Worm (Caenorhabditis elegans) whole organism, early embryonic: ENCODE results near the gene T04C12.9.

Experiments used
- B0310.2 ChIP-seq: sonication (generic microtip); optimal IDR thresholded peaks from 2 replicates; lab custom pipeline; 2016; ENCODE audit warnings: mild to moderate bottlenecking, missing genetic modification characterization, missing compliant biosample characterization
- F13C5.2 ChIP-seq: sonication (generic microtip); optimal IDR thresholded peaks from 2 replicates; lab custom pipeline; 2017; ENCODE audit warnings: mild to moderate bottlenecking, missing genetic modification characterization, inconsistent platforms, missing compliant biosample characterization
- aly-1 ChIP-seq: sonication (generic microtip); optimal IDR thresholded peaks from 2 replicates; lab custom pipeline; 2016; ENCODE audit warnings: missing genetic modification characterization, missing compliant biosample characterization
- ama-1 ChIP-seq: fragments of 150-350 bp; optimal IDR thresholded peaks from 2 replicates; lab custom pipeline; 2014
- ceh-13 ChIP-seq: fragments of 200-800 bp; sonication (Bioruptor generic); optimal IDR thresholded peaks from 2 replicates; lab custom pipeline; 2018; ENCODE audit warnings: mild to moderate bottlenecking, missing genetic modification characterization, missing compliant biosample characterization
- ceh-36 ChIP-seq: sonication (generic microtip); optimal IDR thresholded peaks from 2 replicates; lab custom pipeline; 2016; ENCODE audit warnings: missing genetic modification characterization, inconsistent platforms, missing compliant biosample characterization
- ets-7 ChIP-seq: sonication (generic microtip); optimal IDR thresholded peaks from 2 replicates; lab custom pipeline; 2016; ENCODE audit warnings: missing genotype, missing genetic modification characterization, missing compliant biosample characterization
- flt-1 ChIP-seq: fragments of 200-800 bp; sonication (Bioruptor generic); IDR thresholded peaks from 2 replicates; pipeline ENCODE4 v1.3.6; 2022; ENCODE audit warnings: missing genetic modification characterization, missing compliant biosample characterization
- hmbx-1 ChIP-seq: sonication (generic microtip); optimal IDR thresholded peaks from 2 replicates; lab custom pipeline; 2016; ENCODE audit warnings: mild to moderate bottlenecking, missing genetic modification characterization, missing compliant biosample characterization
- hmg-4 ChIP-seq: fragments of 200-800 bp; sonication (Bioruptor generic); optimal IDR thresholded peaks from 2 replicates; lab custom pipeline; 2018; ENCODE audit warnings: mild to moderate bottlenecking, missing genetic modification characterization, missing compliant biosample characterization
- hnd-1 ChIP-seq: sonication (generic microtip); optimal IDR thresholded peaks from 2 replicates; lab custom pipeline; 2016; ENCODE audit warnings: missing genetic modification characterization, missing compliant biosample characterization
- pes-1 ChIP-seq: fragments of 200-800 bp; sonication (Bioruptor generic); IDR thresholded peaks from 2 replicates; pipeline ENCODE4 v1.3.6; 2022; ENCODE audit warnings: missing genetic modification reagents, missing genetic modification characterization, missing compliant biosample characterization
- scrt-1 ChIP-seq: fragments of 200-800 bp; sonication (Bioruptor generic); IDR thresholded peaks from 2 replicates; pipeline ENCODE4 v1.3.6; 2022; ENCODE audit warnings: missing genetic modification characterization, missing compliant biosample characterization
- sea-1 ChIP-seq: fragments of 200-800 bp; sonication (Bioruptor generic); conservative IDR thresholded peaks from 2 replicates; pipeline ENCODE4 v1.3.6; 2022; ENCODE audit warnings: missing genetic modification characterization, missing compliant biosample characterization
- tbx-11 ChIP-seq: fragments of 200-800 bp; sonication (Bioruptor generic); IDR thresholded peaks from 2 replicates; pipeline ENCODE4 v1.3.6; 2022; ENCODE audit warnings: missing genetic modification characterization, missing compliant biosample characterization
- tbx-37 ChIP-seq: fragments of 200-800 bp; sonication (Bioruptor generic); conservative IDR thresholded peaks from 2 replicates; pipeline ENCODE4 v1.3.6; 2022; ENCODE audit warnings: missing genetic modification reagents, missing genetic modification characterization, missing compliant biosample characterization
- tra-4 ChIP-seq: sonication (generic microtip); optimal IDR thresholded peaks from 2 replicates; lab custom pipeline; 2017; ENCODE audit warnings: missing genetic modification characterization, missing compliant biosample characterization

Gene T04C12.9

DNA sequence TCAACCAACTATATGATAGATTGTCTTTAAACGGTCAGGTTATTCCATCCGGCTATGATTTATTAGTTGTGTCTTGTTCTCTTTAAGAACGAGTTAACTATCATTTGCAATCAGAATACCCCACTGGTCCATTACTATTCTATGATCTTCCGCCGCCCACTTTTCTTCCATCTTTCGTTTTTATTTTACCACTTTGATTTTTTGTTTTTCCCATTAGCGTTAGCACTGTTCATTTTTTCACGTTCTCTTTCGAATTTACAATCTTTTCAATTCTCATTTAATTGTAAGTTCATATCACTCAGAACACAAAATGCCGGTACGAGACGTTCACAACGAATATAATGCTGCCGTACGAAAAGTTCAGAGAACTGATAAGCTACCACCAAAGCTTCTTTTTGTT is 9.2 kb downstream of the T04C12.9 start, which contains the start of gene T04C12.7:
Gene T04C12.7, plus strand, starts transcription at position 301 of the 400 bp plus-strand sequence.
- TF ChIP-seq sea-1 (GFP tag; lab: Robert Waterston, UW) (no peak), tbx-11 (GFP tag; lab: Robert Waterston, UW) (no peak), B0310.2 (tag; lab: Kevin White, UChicago) (no peak), hmg-4 (no peak), scrt-1 (GFP tag; lab: Robert Waterston, UW) (no peak), flt-1 (GFP tag; lab: Robert Waterston, UW) (no peak), F13C5.2 (tag; lab: Kevin White, UChicago) (no peak)

DNA sequence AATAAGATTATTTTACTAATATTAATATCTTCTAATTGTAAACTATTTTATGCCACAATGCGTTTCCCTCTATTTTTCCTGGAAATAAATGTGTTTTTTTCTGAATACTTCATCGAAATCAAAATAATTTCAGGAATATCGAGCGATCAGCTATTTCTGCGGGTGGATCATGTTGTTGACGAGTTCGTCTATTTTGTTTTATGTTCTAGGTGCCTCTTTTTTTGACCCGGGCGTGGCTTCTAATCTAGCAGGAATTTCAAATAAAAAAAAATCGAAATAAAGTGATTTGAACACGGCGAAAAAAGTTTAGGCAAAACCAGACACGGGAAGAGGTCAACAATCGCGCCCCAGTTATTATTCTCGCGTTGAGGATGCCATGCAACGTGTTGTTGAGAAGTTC is 11.1 kb downstream of the T04C12.9 start, which contains the start of gene T04C12.33:
Gene T04C12.33, plus strand, starts transcription at position 301 of the 400 bp plus-strand sequence.
- TF ChIP-seq tbx-37 = no peak
- no peak for TF ChIP-seq hmg-4
- no peak for TF ChIP-seq B0310.2 (tag; lab: Kevin White, UChicago)
- no peak for TF ChIP-seq ets-7
- TF ChIP-seq F13C5.2 (tag; lab: Kevin White, UChicago) = no peak

DNA sequence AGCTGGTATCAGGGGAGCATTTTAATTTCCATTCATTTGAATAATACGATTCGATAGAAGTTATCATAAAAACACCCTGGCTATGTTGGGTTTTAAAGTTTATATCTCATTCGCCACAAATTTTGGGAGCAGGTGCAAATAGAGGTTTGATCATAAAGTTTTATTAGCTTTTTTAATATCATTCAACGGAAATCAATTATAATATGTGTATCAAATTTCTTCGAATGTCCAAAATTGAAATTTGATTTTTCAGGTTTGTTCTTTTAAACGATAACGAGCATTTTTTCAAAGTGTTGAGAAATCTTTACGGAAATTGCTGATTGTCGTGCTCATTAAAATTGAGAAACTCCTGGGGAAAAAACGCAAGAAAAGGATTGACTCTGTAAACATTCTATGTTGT is 14.3 kb downstream of the T04C12.9 start, which contains the start of gene srh-74:
Gene srh-74, minus strand, starts transcription at position 101 of the 400 bp plus-strand sequence.
- TF ChIP-seq hmbx-1 (tag; lab: Kevin White, UChicago) = no peak
- TF ChIP-seq ceh-13 (GFP tag; lab: Kevin White, UChicago) = no peak
- no peak for TF ChIP-seq hnd-1
- TF ChIP-seq scrt-1 (GFP tag; lab: Robert Waterston, UW) = no peak
- no peak for TF ChIP-seq tbx-11 (GFP tag; lab: Robert Waterston, UW)
- TF ChIP-seq tbx-37 = no peak
- no peak for TF ChIP-seq F13C5.2 (tag; lab: Kevin White, UChicago)
- TF ChIP-seq hmg-4 = no peak
- TF ChIP-seq ceh-36 (tag; lab: Kevin White, UChicago) = no peak
- no peak for TF ChIP-seq B0310.2 (tag; lab: Kevin White, UChicago)
- TF ChIP-seq ama-1 (lab: Kevin White, UChicago) = no peak
- no peak for TF ChIP-seq ets-7
- TF ChIP-seq tra-4 = no peak
- no peak for TF ChIP-seq sea-1 (GFP tag; lab: Robert Waterston, UW)
- no peak for TF ChIP-seq aly-1 (tag; lab: Kevin White, UChicago)
- no peak for TF ChIP-seq pes-1
- no peak for TF ChIP-seq flt-1 (GFP tag; lab: Robert Waterston, UW)

DNA sequence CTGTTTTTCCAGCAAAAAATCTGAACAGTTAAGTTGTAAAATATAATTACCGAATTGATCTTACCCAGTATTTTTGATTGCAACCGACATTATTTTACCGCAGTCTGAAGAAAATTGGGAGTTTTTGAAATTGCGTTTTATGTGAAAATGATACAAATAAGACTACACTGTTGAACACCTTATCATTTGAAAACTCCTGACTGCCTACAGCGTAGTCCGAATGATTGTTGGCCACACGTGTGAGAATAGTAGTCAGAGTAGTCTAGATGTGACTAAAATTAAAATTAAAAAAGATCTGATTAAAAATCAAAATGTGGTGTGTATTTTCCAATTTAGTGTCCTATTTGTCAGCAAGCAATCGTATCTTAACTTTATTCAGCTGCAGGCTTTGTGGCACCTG is 16.3 kb downstream of the T04C12.9 start, which contains the start of gene dhs-18:
Gene dhs-18, minus strand, starts transcription at position 104 of the 400 bp plus-strand sequence.
- TF ChIP-seq tbx-11 (GFP tag; lab: Robert Waterston, UW) = no peak
- TF ChIP-seq F13C5.2 (tag; lab: Kevin White, UChicago) = no peak
- TF ChIP-seq ama-1 (lab: Kevin White, UChicago) = no peak
- no peak for TF ChIP-seq ets-7
- no peak for TF ChIP-seq ceh-13 (GFP tag; lab: Kevin White, UChicago)
- TF ChIP-seq pes-1 = no peak
- no peak for TF ChIP-seq sea-1 (GFP tag; lab: Robert Waterston, UW)
- no peak for TF ChIP-seq ceh-36 (tag; lab: Kevin White, UChicago)
- no peak for TF ChIP-seq scrt-1 (GFP tag; lab: Robert Waterston, UW)
- no peak for TF ChIP-seq B0310.2 (tag; lab: Kevin White, UChicago)
- TF ChIP-seq hnd-1 = no peak
- TF ChIP-seq hmg-4 = no peak
- TF ChIP-seq tra-4 = no peak
- no peak for TF ChIP-seq aly-1 (tag; lab: Kevin White, UChicago)
- no peak for TF ChIP-seq tbx-37
- TF ChIP-seq hmbx-1 (tag; lab: Kevin White, UChicago) = no peak

DNA sequence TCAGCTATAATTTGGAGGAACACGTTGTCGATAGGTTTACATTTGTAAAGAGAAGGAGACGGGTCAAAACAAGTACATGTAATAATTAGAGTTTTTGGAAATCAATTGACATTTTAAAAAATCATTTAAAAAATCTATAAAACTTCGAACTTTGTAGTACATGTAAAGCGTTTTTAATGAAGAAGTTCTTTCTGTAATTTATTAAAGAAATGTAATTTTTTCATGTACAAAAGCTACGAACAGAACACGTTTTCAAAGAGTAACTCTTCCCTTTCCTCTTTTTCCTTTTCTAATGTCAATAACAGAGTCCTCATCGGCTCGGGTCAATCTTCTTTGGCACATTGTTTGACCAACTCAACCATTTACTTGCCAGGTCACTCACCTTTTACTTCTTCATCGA is 19.2 kb downstream of the T04C12.9 start, which contains the start of gene C45B11.6:
Gene C45B11.6, plus strand, starts transcription at position 301 of the 400 bp plus-strand sequence.
- TF ChIP-seq ets-7 = no peak
- TF ChIP-seq tbx-37 = no peak
- TF ChIP-seq ceh-36 (tag; lab: Kevin White, UChicago) = no peak
- no peak for TF ChIP-seq ceh-13 (GFP tag; lab: Kevin White, UChicago)
- no peak for TF ChIP-seq tra-4
- TF ChIP-seq sea-1 (GFP tag; lab: Robert Waterston, UW) = no peak
- no peak for TF ChIP-seq aly-1 (tag; lab: Kevin White, UChicago)
- no peak for TF ChIP-seq tbx-11 (GFP tag; lab: Robert Waterston, UW)
- TF ChIP-seq F13C5.2 (tag; lab: Kevin White, UChicago) = no peak
- no peak for TF ChIP-seq hmg-4

DNA sequence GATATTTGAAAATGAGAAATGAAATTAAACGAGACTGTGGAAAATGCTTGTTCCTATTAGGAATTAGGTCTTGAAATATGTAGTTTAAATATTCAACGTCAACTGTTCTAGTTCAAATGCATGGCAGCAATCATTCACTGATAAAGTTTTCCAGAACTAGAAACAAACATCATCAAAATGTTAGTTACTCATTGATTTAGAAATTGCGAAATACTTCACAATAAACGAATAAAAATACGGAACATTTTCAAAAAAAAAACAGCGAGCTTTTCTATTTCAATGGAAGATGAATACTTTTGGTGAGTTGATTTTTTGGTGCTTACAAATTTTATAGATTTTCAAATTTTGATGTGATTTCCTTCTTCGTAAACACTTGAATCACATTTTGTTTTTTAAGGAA is 20.5 kb downstream of the T04C12.9 start, which contains the start of gene C45B11.2:
Gene C45B11.2, plus strand, starts transcription at position 173 of the 400 bp plus-strand sequence.
- TF ChIP-seq ama-1 (lab: Kevin White, UChicago) (no peak), flt-1 (GFP tag; lab: Robert Waterston, UW) (no peak), hnd-1 (no peak), F13C5.2 (tag; lab: Kevin White, UChicago) (no peak), pes-1 (no peak)

DNA sequence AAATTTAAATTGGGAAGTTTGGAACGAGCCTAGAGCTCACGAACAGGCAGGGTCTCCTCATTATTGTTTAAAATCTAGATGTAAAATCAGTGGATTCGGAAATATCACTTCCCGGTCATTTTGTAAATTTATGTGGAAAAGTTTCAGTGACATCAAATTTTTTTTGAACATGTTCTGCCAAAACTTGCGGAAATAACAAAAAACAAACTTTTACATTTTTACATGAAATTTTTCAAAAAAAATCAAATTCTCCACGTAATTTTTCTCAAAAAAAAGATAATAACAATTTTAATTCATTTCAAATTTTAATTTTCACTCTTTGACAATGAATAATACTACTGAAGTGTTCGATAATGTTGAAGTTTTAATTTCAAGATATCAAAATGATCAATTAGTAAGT is 21.5 kb downstream of the T04C12.9 start, which contains the start of gene C45B11.5:
Gene C45B11.5, plus strand, starts transcription at position 301 of the 400 bp plus-strand sequence.
- TF ChIP-seq scrt-1 (GFP tag; lab: Robert Waterston, UW) (no peak), aly-1 (tag; lab: Kevin White, UChicago) (no peak), hnd-1 (no peak), hmg-4 (no peak), pes-1 (no peak), ama-1 (lab: Kevin White, UChicago) (no peak), B0310.2 (tag; lab: Kevin White, UChicago) (no peak), ceh-36 (tag; lab: Kevin White, UChicago) (no peak), tbx-37 (no peak), sea-1 (GFP tag; lab: Robert Waterston, UW) (no peak), F13C5.2 (tag; lab: Kevin White, UChicago) (no peak), ceh-13 (GFP tag; lab: Kevin White, UChicago) (no peak)

DNA sequence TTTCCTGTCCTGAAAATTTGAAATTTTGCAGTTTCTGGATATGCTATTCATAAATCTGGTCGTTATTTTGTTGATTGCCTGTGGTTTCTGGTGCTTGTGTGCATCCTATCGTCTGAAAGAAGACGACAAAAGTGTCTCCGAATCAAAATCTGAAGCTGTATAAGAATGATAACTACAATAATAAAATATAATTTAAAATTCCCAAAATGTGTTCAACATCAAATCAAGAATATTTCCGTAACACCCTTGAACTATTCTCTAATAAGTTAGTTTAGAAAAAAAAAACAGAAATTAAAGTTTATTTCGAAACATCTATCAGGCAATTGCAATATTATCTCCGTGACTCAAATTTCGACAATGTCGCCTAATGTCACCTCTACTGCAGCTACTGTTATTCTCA is 22.5 kb downstream of the T04C12.9 start, which contains the start of gene C45B11.8:
Gene C45B11.8, plus strand, starts transcription at position 301 of the 400 bp plus-strand sequence.
- TF ChIP-seq scrt-1 (GFP tag; lab: Robert Waterston, UW) (no peak), flt-1 (GFP tag; lab: Robert Waterston, UW) (no peak), pes-1 (no peak), aly-1 (tag; lab: Kevin White, UChicago) (no peak), ceh-13 (GFP tag; lab: Kevin White, UChicago) (no peak), F13C5.2 (tag; lab: Kevin White, UChicago) (no peak), tbx-37 (no peak)
